Fruit fly (Drosophila melanogaster) whole organism, embryonic: ENCODE results near the gene CG32829.

Experiments used
- Ada2b ChIP-seq: fragments of 200-800 bp; sonication (Bioruptor generic); IDR thresholded peaks from 2 replicates; pipeline ENCODE4 v1.3.6; 2022; ENCODE audit warnings: missing biosample characterization, missing genetic modification characterization
- Atf3 ChIP-seq: fragments of 200-800 bp; sonication (Bioruptor generic); optimal IDR thresholded peaks from 3 replicates; lab custom pipeline; 2016; ENCODE audit warnings: missing biosample characterization, missing genetic modification characterization
- CG10543 ChIP-seq: fragments of 200-800 bp; sonication (Bioruptor generic); optimal IDR thresholded peaks from 3 replicates; lab custom pipeline; 2017; ENCODE audit warnings: missing biosample characterization, mild to moderate bottlenecking, missing genetic modification characterization, moderate library complexity
- CG10565 ChIP-seq: fragments of 200-800 bp; sonication (Bioruptor generic); optimal IDR thresholded peaks from 3 replicates; lab custom pipeline; 2016; ENCODE audit warnings: missing biosample characterization, mild to moderate bottlenecking, missing genetic modification characterization
- CG12155 ChIP-seq: fragments of 200-800 bp; sonication (Bioruptor generic); optimal IDR thresholded peaks from 3 replicates; lab custom pipeline; 2016; ENCODE audit warnings: missing biosample characterization, missing genetic modification characterization
- CG14965 ChIP-seq: fragments of 200-800 bp; sonication (Bioruptor generic); optimal IDR thresholded peaks from 2 replicates; lab custom pipeline; 2016; ENCODE audit warnings: missing biosample characterization, missing genetic modification characterization, borderline replicate concordance
- CG15011 ChIP-seq: fragments of 200-800 bp; sonication (Bioruptor generic); optimal IDR thresholded peaks from 3 replicates; lab custom pipeline; 2018; ENCODE audit warnings: missing biosample characterization, mild to moderate bottlenecking, missing genetic modification characterization
- CG15601 ChIP-seq: fragments of 200-800 bp; sonication (Bioruptor generic); optimal IDR thresholded peaks from 3 replicates; lab custom pipeline; 2019; ENCODE audit warnings: missing biosample characterization, mild to moderate bottlenecking, missing genetic modification characterization, moderate library complexity
- CG1603 ChIP-seq: fragments of 200-800 bp; sonication (Bioruptor generic); optimal IDR thresholded peaks from 2 replicates; lab custom pipeline; 2019; ENCODE audit warnings: missing biosample characterization, mild to moderate bottlenecking, missing genetic modification characterization, moderate library complexity
- CG17361 ChIP-seq: fragments of 200-800 bp; sonication (Bioruptor generic); IDR thresholded peaks from 3 replicates; pipeline ENCODE4 v1.3.6; 2022; ENCODE audit warnings: missing biosample characterization, missing genetic modification characterization
- CG2712 ChIP-seq: fragments of 200-800 bp; optimal IDR thresholded peaks from 3 replicates; lab custom pipeline; 2019; ENCODE audit warnings: missing biosample characterization, mild to moderate bottlenecking, missing genetic modification characterization, moderate library complexity
- CG32767 ChIP-seq: fragments of 200-800 bp; sonication (Bioruptor generic); IDR thresholded peaks from 2 replicates; pipeline ENCODE4 v1.3.6; 2022; ENCODE audit warnings: missing biosample characterization, missing genetic modification characterization
- CG4328 ChIP-seq: fragments of 200-800 bp; sonication (Bioruptor generic); optimal IDR thresholded peaks from 3 replicates; lab custom pipeline; 2017; ENCODE audit warnings: missing biosample characterization, missing genetic modification reagents, missing genetic modification characterization
- CG5180 ChIP-seq: fragments of 200-800 bp; sonication (Bioruptor generic); optimal IDR thresholded peaks from 3 replicates; lab custom pipeline; 2017; ENCODE audit warnings: missing biosample characterization, missing genetic modification characterization, mild to moderate bottlenecking, moderate library complexity, missing genetic modification reagents
- CG6175 ChIP-seq: fragments of 200-800 bp; sonication (Bioruptor generic); IDR thresholded peaks from 3 replicates; pipeline ENCODE4 v1.3.6; 2022; ENCODE audit warnings: missing biosample characterization, missing genetic modification characterization
- CG6254 ChIP-seq: fragments of 200-800 bp; sonication (Bioruptor generic); optimal IDR thresholded peaks from 3 replicates; lab custom pipeline; 2017; ENCODE audit warnings: mild to moderate bottlenecking, missing biosample characterization, missing genetic modification reagents, missing genetic modification characterization
- CG6813 ChIP-seq: fragments of 200-800 bp; sonication (Bioruptor generic); optimal IDR thresholded peaks from 2 replicates; lab custom pipeline; 2017; ENCODE audit warnings: missing biosample characterization, missing genetic modification characterization, mild to moderate bottlenecking, moderate library complexity, missing genetic modification reagents
- CG9817 ChIP-seq: fragments of 200-800 bp; sonication (Bioruptor generic); optimal IDR thresholded peaks from 2 replicates; lab custom pipeline; 2018; ENCODE audit warnings: missing biosample characterization, mild to moderate bottlenecking, missing genetic modification characterization, moderate library complexity
- CG9876 ChIP-seq: fragments of 200-800 bp; sonication (Bioruptor generic); optimal IDR thresholded peaks from 2 replicates; lab custom pipeline; 2016; ENCODE audit warnings: missing biosample characterization, missing genetic modification characterization
- CrebB ChIP-seq: fragments of 200-800 bp; sonication (Bioruptor generic); optimal IDR thresholded peaks from 3 replicates; lab custom pipeline; 2018; ENCODE audit warnings: missing biosample characterization, mild to moderate bottlenecking, missing genetic modification characterization
- Dfd ChIP-seq, 2 experiments: fragments of >200 bp; optimal IDR thresholded peaks; 2 replicates each; lab custom pipeline; 2017; ENCODE audit warnings: missing biosample characterization in 2 of 2, missing genetic modification characterization in 2 of 2
- Dip3 ChIP-seq: fragments of 200-800 bp; sonication (Bioruptor generic); optimal IDR thresholded peaks from 3 replicates; lab custom pipeline; 2016; ENCODE audit warnings: missing biosample characterization, missing genetic modification characterization
- Doc3 ChIP-seq: fragments of 200-800 bp; sonication (Bioruptor generic); IDR thresholded peaks from 3 replicates; pipeline ENCODE4 v1.3.6; 2022; ENCODE audit warnings: missing biosample characterization, missing genetic modification characterization; ENCODE audit not compliant: partially characterized antibody
- ERR ChIP-seq: fragments of 200-800 bp; sonication (Bioruptor generic); optimal IDR thresholded peaks from 2 replicates; lab custom pipeline; 2016; ENCODE audit warnings: missing biosample characterization, missing genetic modification characterization
- Gug ChIP-seq: fragments of 200-800 bp; sonication (Bioruptor generic); IDR thresholded peaks from 4 replicates; pipeline ENCODE4 v1.3.6; 2022; ENCODE audit warnings: missing biosample characterization, missing genetic modification characterization
- Hand ChIP-seq: fragments of 200-800 bp; sonication (Bioruptor generic); optimal IDR thresholded peaks from 2 replicates; lab custom pipeline; 2017; ENCODE audit warnings: mild to moderate bottlenecking, missing biosample characterization, missing genetic modification reagents, missing genetic modification characterization
- Hey ChIP-seq: fragments of 200-800 bp; sonication (Bioruptor generic); optimal IDR thresholded peaks from 3 replicates; lab custom pipeline; 2018; ENCODE audit warnings: missing biosample characterization, mild to moderate bottlenecking, missing genetic modification characterization
- HmgD ChIP-seq: fragments of 200-800 bp; sonication (Bioruptor generic); optimal IDR thresholded peaks from 3 replicates; lab custom pipeline; 2016; ENCODE audit warnings: missing biosample characterization, missing genetic modification characterization
- Nf-YC ChIP-seq: fragments of 200-800 bp; optimal IDR thresholded peaks from 3 replicates; lab custom pipeline; 2019; ENCODE audit warnings: missing biosample characterization, mild to moderate bottlenecking, missing genetic modification characterization, moderate library complexity
- Oaz ChIP-seq: fragments of 200-800 bp; sonication (Bioruptor generic); IDR thresholded peaks from 2 replicates; pipeline ENCODE4 v1.3.6; 2022; ENCODE audit warnings: missing biosample characterization, missing genetic modification characterization
- Optix ChIP-seq: fragments of 200-800 bp; sonication (Bioruptor generic); IDR thresholded peaks from 3 replicates; pipeline ENCODE4 v1.3.6; 2022; ENCODE audit warnings: missing biosample characterization, missing genetic modification characterization
- Usf ChIP-seq: fragments of 200-800 bp; sonication (Bioruptor generic); optimal IDR thresholded peaks from 2 replicates; lab custom pipeline; 2017; ENCODE audit warnings: missing genotype, missing biosample characterization, missing genetic modification characterization
- ash1 ChIP-seq: fragments of 200-800 bp; sonication (Bioruptor generic); optimal IDR thresholded peaks from 2 replicates; lab custom pipeline; 2018; ENCODE audit warnings: missing biosample characterization, mild to moderate bottlenecking, missing genetic modification characterization
- bsh ChIP-seq, 2 experiments: fragments of 200-800 bp; sonication (Bioruptor generic); optimal IDR thresholded peaks; 2 replicates each; lab custom pipeline; 2017 to 2018; ENCODE audit warnings: mild to moderate bottlenecking in 2 of 2, missing biosample characterization in 2 of 2, missing genetic modification characterization in 2 of 2, moderate library complexity in 1 of 2
- btn ChIP-seq: fragments of 200-800 bp; sonication (Bioruptor generic); optimal IDR thresholded peaks from 2 replicates; lab custom pipeline; 2016; ENCODE audit warnings: missing biosample characterization, missing genetic modification characterization
- cad ChIP-seq: fragments of >200 bp; optimal IDR thresholded peaks from 2 replicates; lab custom pipeline; 2017; ENCODE audit warnings: missing biosample characterization, missing genetic modification characterization
- cg ChIP-seq: fragments of 200-800 bp; sonication (Bioruptor generic); optimal IDR thresholded peaks from 3 replicates; lab custom pipeline; 2019; ENCODE audit warnings: missing biosample characterization, mild to moderate bottlenecking, missing genetic modification characterization, moderate library complexity
- crc ChIP-seq: fragments of 200-800 bp; sonication (Bioruptor generic); optimal IDR thresholded peaks from 2 replicates; lab custom pipeline; 2016; ENCODE audit warnings: missing biosample characterization, missing genetic modification characterization
- dm ChIP-seq: fragments of 200-800 bp; sonication (Bioruptor generic); optimal IDR thresholded peaks from 3 replicates; lab custom pipeline; 2016; ENCODE audit warnings: missing biosample characterization, missing genetic modification characterization
- fd102C ChIP-seq: fragments of 200-800 bp; sonication (Bioruptor generic); optimal IDR thresholded peaks from 2 replicates; lab custom pipeline; 2018; ENCODE audit warnings: missing biosample characterization, mild to moderate bottlenecking, missing genetic modification characterization, moderate library complexity
- gcm ChIP-seq: fragments of 200-800 bp; sonication (Bioruptor generic); optimal IDR thresholded peaks from 2 replicates; lab custom pipeline; 2019; ENCODE audit warnings: missing biosample characterization, mild to moderate bottlenecking, missing genetic modification characterization, moderate library complexity
- ham ChIP-seq: fragments of 200-800 bp; sonication (Bioruptor generic); IDR thresholded peaks from 2 replicates; pipeline ENCODE4 v1.3.6; 2022; ENCODE audit warnings: missing biosample characterization, missing genetic modification characterization
- hb ChIP-seq: fragments of 200-800 bp; sonication (Bioruptor generic); IDR thresholded peaks from 3 replicates; pipeline ENCODE4 v1.3.6; 2022; ENCODE audit warnings: missing biosample characterization, missing genetic modification characterization; ENCODE audit not compliant: partially characterized antibody
- inv ChIP-seq: fragments of 200-800 bp; sonication (Bioruptor generic); IDR thresholded peaks from 2 replicates; pipeline ENCODE4 v1.3.6; 2022; ENCODE audit warnings: missing biosample characterization, missing genetic modification characterization; ENCODE audit not compliant: partially characterized antibody
- mld ChIP-seq: fragments of 200-800 bp; sonication (Bioruptor generic); IDR thresholded peaks from 3 replicates; pipeline ENCODE4 v1.3.6; 2022; ENCODE audit warnings: missing biosample characterization, missing genetic modification characterization; ENCODE audit not compliant: partially characterized antibody
- nerfin-2 ChIP-seq: fragments of 200-800 bp; sonication (Bioruptor generic); IDR thresholded peaks from 2 replicates; pipeline ENCODE4 v1.3.6; 2022; ENCODE audit warnings: missing biosample characterization, missing genetic modification characterization; ENCODE audit not compliant: partially characterized antibody
- sob ChIP-seq: fragments of 200-800 bp; sonication (Bioruptor generic); IDR thresholded peaks from 2 replicates; pipeline ENCODE4 v1.3.6; 2022; ENCODE audit warnings: missing biosample characterization, missing genetic modification characterization
- sr ChIP-seq: fragments of 200-800 bp; sonication (Bioruptor generic); IDR thresholded peaks from 3 replicates; pipeline ENCODE4 v1.3.6; 2022; ENCODE audit warnings: missing biosample characterization, missing genetic modification characterization
- tna ChIP-seq: fragments of 200-800 bp; sonication (Bioruptor generic); IDR thresholded peaks from 2 replicates; pipeline ENCODE4 v1.3.6; 2022; ENCODE audit warnings: missing biosample characterization, missing genetic modification characterization; ENCODE audit not compliant: partially characterized antibody
- zf30C ChIP-seq: fragments of 200-800 bp; sonication (Bioruptor generic); optimal IDR thresholded peaks from 3 replicates; lab custom pipeline; 2018; ENCODE audit warnings: missing biosample characterization, mild to moderate bottlenecking, missing genetic modification characterization

The CG32829 gene

DNA sequence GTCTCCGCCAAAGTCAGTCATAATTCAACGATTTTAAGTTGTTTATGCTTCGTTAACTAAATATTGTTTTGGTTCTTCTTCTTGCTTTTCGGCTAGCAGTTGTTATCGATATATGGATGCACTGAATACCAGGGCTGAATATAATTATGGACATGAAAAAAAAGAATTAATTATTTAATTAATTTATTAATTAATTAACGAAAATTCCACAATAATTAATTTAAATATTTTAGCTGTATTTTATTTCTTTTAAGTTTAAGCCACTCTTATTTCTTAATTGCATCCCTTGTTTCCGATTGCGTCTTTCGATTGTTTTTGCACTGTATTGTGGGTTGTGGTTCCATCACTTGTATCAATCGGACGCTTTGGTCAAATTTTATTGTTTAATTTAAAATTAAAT, 33.9 kb upstream of the CG32829 start, which contains the start of the genes Gas41 and SA1:
Gene Gas41 (minus strand): TSS at position 112 of the 400 bp plus-strand sequence.
Gene SA1 (plus strand): TSS at position 326 of the 400 bp plus-strand sequence.
- peak; percentile 59; the same call in 1 of the 3 replicates for TF ChIP-seq Doc3 (GFP tag; lab: Robert Waterston, UW)
- no peak for TF ChIP-seq Usf
- TF ChIP-seq sob: no peak
- TF ChIP-seq Optix (GFP tag; lab: Robert Waterston, UW): no peak
- TF ChIP-seq mld (GFP tag; lab: Robert Waterston, UW): peak; percentile 48; the same call in 1 of the 3 replicates
- TF ChIP-seq cad (GFP tag; lab: Kevin White, UChicago): no peak
- TF ChIP-seq CrebB (tag; lab: Kevin White, UChicago): peak; percentile 79
- TF ChIP-seq bsh (GFP tag; optimal IDR thresholded peaks at IDR 0.05; lab: Kevin White, UChicago): peak in 1 of 2 experiments; percentile 22
- TF ChIP-seq dm (GFP tag; lab: Kevin White, UChicago): peak; percentile 11
- TF ChIP-seq ham (GFP tag; lab: Robert Waterston, UW): peak; percentile 62; the same call in 1 of the 2 replicates
- TF ChIP-seq nerfin-2 (GFP tag; lab: Robert Waterston, UW): no peak
- peak; percentile 46 for TF ChIP-seq Hey
- no peak for TF ChIP-seq Ada2b (GFP tag; lab: Robert Waterston, UW)
- TF ChIP-seq cg (GFP tag; lab: Kevin White, UChicago): no peak
- TF ChIP-seq CG1603 (tag; lab: Kevin White, UChicago): peak; percentile 43
- TF ChIP-seq gcm (GFP tag; lab: Kevin White, UChicago): peak; percentile 93
- no peak for TF ChIP-seq Dfd (GFP tag; optimal IDR thresholded peaks at IDR 0.05; lab: Kevin White, UChicago)
- TF ChIP-seq CG12155 (GFP tag; lab: Kevin White, UChicago): peak; percentile 30
- no peak for TF ChIP-seq crc (GFP tag; lab: Kevin White, UChicago)
- no peak for TF ChIP-seq ash1 (GFP tag; lab: Kevin White, UChicago)
- TF ChIP-seq CG5180 (GFP tag; lab: Kevin White, UChicago): no peak
- TF ChIP-seq CG6175: peak; percentile 38; the same call in 1 of the 3 replicates
- peak; percentile 70; the same call in 1 of the 2 replicates for TF ChIP-seq CG32767 (GFP tag; lab: Robert Waterston, UW)
- TF ChIP-seq tna (GFP tag; lab: Robert Waterston, UW): 0 out of 2 replicates have a peak, but pooled peaks have one; percentile 7
- no peak for TF ChIP-seq ERR (GFP tag; lab: Kevin White, UChicago)
- peak; percentile 75 for TF ChIP-seq CG6254 (GFP tag; lab: Kevin White, UChicago)
- peak; percentile 81 for TF ChIP-seq fd102C (GFP tag; lab: Kevin White, UChicago)
- TF ChIP-seq CG17361: peak; percentile 95
- TF ChIP-seq CG15011 (GFP tag; lab: Kevin White, UChicago): no peak
- TF ChIP-seq inv: peak; percentile 61; the same call in 1 of the 2 replicates
- peak; percentile 71 for TF ChIP-seq CG4328 (GFP tag; lab: Kevin White, UChicago)
- TF ChIP-seq CG10543 (GFP tag; lab: Kevin White, UChicago): peak; percentile 62
- TF ChIP-seq Gug (GFP tag; lab: Robert Waterston, UW): peak; percentile 87
- no peak for TF ChIP-seq zf30C
- TF ChIP-seq hb (GFP tag; lab: Robert Waterston, UW): peak; percentile 69
- TF ChIP-seq CG6813 (GFP tag; lab: Kevin White, UChicago): peak; percentile 40
- TF ChIP-seq Hand (GFP tag; lab: Kevin White, UChicago): peak; percentile 74
- peak; percentile 96 for TF ChIP-seq CG2712
- TF ChIP-seq Nf-YC (tag; lab: Kevin White, UChicago): no peak
- TF ChIP-seq CG9876 (GFP tag; lab: Kevin White, UChicago): no peak
- no peak for TF ChIP-seq CG10565 (GFP tag; lab: Kevin White, UChicago)
- TF ChIP-seq CG15601 (tag; lab: Kevin White, UChicago): no peak
- no peak for TF ChIP-seq Dip3 (GFP tag; lab: Kevin White, UChicago)
- TF ChIP-seq CG9817: peak; percentile 29
- no peak for TF ChIP-seq sr (GFP tag; lab: Robert Waterston, UW)
- no peak for TF ChIP-seq Atf3 (GFP tag; lab: Kevin White, UChicago)
- no peak for TF ChIP-seq Oaz (GFP tag; lab: Robert Waterston, UW)
- TF ChIP-seq HmgD (GFP tag; lab: Kevin White, UChicago): no peak
- TF ChIP-seq btn: no peak
- TF ChIP-seq CG14965 (GFP tag; lab: Kevin White, UChicago): no peak
